Worm (Caenorhabditis elegans) whole organism, young adult: ENCODE data around the gene unc-10.

ENCODE experiments used
- B0035.1 ChIP-seq: sonication (generic microtip); optimal IDR thresholded peaks from 2 replicates; lab custom pipeline; 2016; ENCODE audit warnings: missing genetic modification characterization, mild to moderate bottlenecking, missing compliant biosample characterization, missing genotype, missing genetic modification reagents
- B0336.3 ChIP-seq: fragments of 200-800 bp; sonication (Bioruptor generic); IDR thresholded peaks from 2 replicates; pipeline ENCODE4 v1.3.6; 2022; ENCODE audit warnings: missing genetic modification characterization, missing compliant biosample characterization
- C06A6.2 ChIP-seq: fragments of 200-800 bp; sonication (Bioruptor generic); conservative IDR thresholded peaks from 2 replicates; pipeline ENCODE4 v1.3.6; 2022; ENCODE audit warnings: missing genetic modification characterization, missing compliant biosample characterization
- F49E8.2 ChIP-seq: sonication (generic microtip); optimal IDR thresholded peaks from 3 replicates; lab custom pipeline; 2017; ENCODE audit warnings: missing genetic modification characterization, mild to moderate bottlenecking, missing compliant biosample characterization, antibody characterized with exemption, moderate library complexity; ENCODE audit not compliant: insufficient read depth
- K12H6.12 ChIP-seq: fragments of 200-800 bp; sonication (Bioruptor generic); optimal IDR thresholded peaks from 2 replicates; lab custom pipeline; 2018; ENCODE audit warnings: mild to moderate bottlenecking, missing genetic modification characterization, missing compliant biosample characterization
- T07F8.4 ChIP-seq: sonication (generic microtip); optimal IDR thresholded peaks from 2 replicates; lab custom pipeline; 2016; ENCODE audit warnings: mild to moderate bottlenecking, missing genetic modification characterization, moderate library complexity, missing compliant biosample characterization
- T26A5.8 ChIP-seq: sonication (generic microtip); optimal IDR thresholded peaks from 2 replicates; lab custom pipeline; 2016; ENCODE audit warnings: missing genetic modification characterization, missing compliant biosample characterization
- Y53G8AR.9 ChIP-seq: fragments of 200-800 bp; sonication (Bioruptor generic); conservative IDR thresholded peaks from 2 replicates; pipeline ENCODE4 v1.3.6; 2022; ENCODE audit warnings: missing genetic modification reagents, missing genetic modification characterization, missing compliant biosample characterization
- ZK185.1 ChIP-seq: sonication (generic microtip); optimal IDR thresholded peaks from 2 replicates; lab custom pipeline; 2016; ENCODE audit warnings: mild to moderate bottlenecking, missing genetic modification characterization, missing compliant biosample characterization; ENCODE audit not compliant: poor library complexity, severe bottlenecking
- aptf-3 ChIP-seq: fragments of 200-800 bp; sonication (Bioruptor generic); IDR thresholded peaks from 2 replicates; pipeline ENCODE4 v1.3.6; 2022; ENCODE audit warnings: missing genetic modification characterization, missing compliant biosample characterization
- atf-7 ChIP-seq: sonication (generic microtip); optimal IDR thresholded peaks from 2 replicates; lab custom pipeline; 2017; ENCODE audit warnings: mild to moderate bottlenecking, missing genetic modification characterization, missing compliant biosample characterization
- attf-5 ChIP-seq: fragments of 200-800 bp; sonication (Bioruptor generic); optimal IDR thresholded peaks from 2 replicates; lab custom pipeline; 2018; ENCODE audit warnings: mild to moderate bottlenecking, missing genetic modification characterization, missing compliant biosample characterization
- ccch-3 ChIP-seq: fragments of 200-800 bp; sonication (Bioruptor generic); optimal IDR thresholded peaks from 2 replicates; lab custom pipeline; 2018; ENCODE audit warnings: mild to moderate bottlenecking, missing genetic modification characterization, missing compliant biosample characterization
- cebp-1 ChIP-seq, 2 experiments: fragments of 200-800 bp in 1 of 2; sonication (Bioruptor generic) in 1 of 2; sonication (generic microtip) in 1 of 2; IDR thresholded peaks in 1 of 2; optimal IDR thresholded peaks in 1 of 2; 2 replicates each; pipeline versions ENCODE4 v1.3.6 to Lab custom; 2017 to 2022; ENCODE audit warnings: missing compliant biosample characterization in 2 of 2, missing genetic modification characterization in 2 of 2, mild to moderate bottlenecking in 1 of 2, missing genetic modification reagents in 1 of 2, moderate library complexity in 1 of 2
- cebp-2 ChIP-seq: fragments of 200-800 bp; sonication (Bioruptor generic); IDR thresholded peaks from 2 replicates; pipeline ENCODE4 v1.3.6; 2022; ENCODE audit warnings: missing genetic modification characterization, missing compliant biosample characterization
- ceh-100 ChIP-seq: fragments of 200-800 bp; sonication (Bioruptor generic); IDR thresholded peaks from 2 replicates; pipeline ENCODE4 v1.3.6; 2022; ENCODE audit warnings: missing genetic modification reagents, missing genetic modification characterization, missing compliant biosample characterization
- ceh-58 ChIP-seq: fragments of 200-800 bp; sonication (Bioruptor generic); IDR thresholded peaks from 2 replicates; pipeline ENCODE4 v1.3.6; 2022; ENCODE audit warnings: missing genetic modification characterization, missing compliant biosample characterization
- ceh-79 ChIP-seq: sonication (generic microtip); optimal IDR thresholded peaks from 2 replicates; lab custom pipeline; 2017; ENCODE audit warnings: mild to moderate bottlenecking, missing genetic modification characterization, missing compliant biosample characterization
- chd-7 ChIP-seq: sonication (generic microtip); optimal IDR thresholded peaks from 2 replicates; lab custom pipeline; 2016; ENCODE audit warnings: mild to moderate bottlenecking, missing genetic modification characterization, moderate library complexity, missing compliant biosample characterization
- dpl-1 ChIP-seq: fragments of 150-350 bp; optimal IDR thresholded peaks from 2 replicates; lab custom pipeline; 2014; ENCODE audit warnings: missing biosample characterization, missing genetic modification reagents, missing genetic modification characterization
- egl-18 ChIP-seq: fragments of 200-800 bp; sonication (Bioruptor generic); IDR thresholded peaks from 2 replicates; pipeline ENCODE4 v1.3.6; 2022; ENCODE audit warnings: missing genetic modification reagents, missing genetic modification characterization, missing compliant biosample characterization
- egl-44 ChIP-seq: fragments of 200-800 bp; sonication (Bioruptor generic); IDR thresholded peaks from 2 replicates; pipeline ENCODE4 v1.3.6; 2022; ENCODE audit warnings: missing genetic modification reagents, missing genetic modification characterization, missing compliant biosample characterization
- him-1 ChIP-seq: sonication (generic microtip); optimal IDR thresholded peaks from 2 replicates; lab custom pipeline; 2016; ENCODE audit warnings: missing genotype, missing genetic modification reagents, missing genetic modification characterization, missing compliant biosample characterization
- hmg-1.2 ChIP-seq: fragments of 200-800 bp; sonication (Bioruptor generic); IDR thresholded peaks from 2 replicates; pipeline ENCODE4 v1.3.6; 2022; ENCODE audit warnings: missing genetic modification reagents, missing genetic modification characterization, missing compliant biosample characterization
- lin-54 ChIP-seq: fragments of 200-800 bp; sonication (Bioruptor generic); optimal IDR thresholded peaks from 2 replicates; lab custom pipeline; 2018; ENCODE audit warnings: mild to moderate bottlenecking, missing genetic modification characterization, missing compliant biosample characterization
- mcd-1 ChIP-seq: fragments of 200-800 bp; sonication (Bioruptor generic); IDR thresholded peaks from 2 replicates; pipeline ENCODE4 v1.3.6; 2022; ENCODE audit warnings: missing genetic modification reagents, missing genetic modification characterization, missing compliant biosample characterization
- nfyb-1 ChIP-seq: fragments of 200-800 bp; sonication (Bioruptor generic); IDR thresholded peaks from 2 replicates; pipeline ENCODE4 v1.3.6; 2022; ENCODE audit warnings: missing genetic modification reagents, missing genetic modification characterization, missing compliant biosample characterization
- nhr-80 ChIP-seq: sonication (generic microtip); optimal IDR thresholded peaks from 2 replicates; lab custom pipeline; 2016; ENCODE audit warnings: missing genetic modification characterization, missing compliant biosample characterization
- pbrm-1 ChIP-seq: fragments of 200-800 bp; sonication (Bioruptor generic); IDR thresholded peaks from 2 replicates; pipeline ENCODE4 v1.3.6; 2022; ENCODE audit warnings: missing genetic modification reagents, missing genetic modification characterization, missing compliant biosample characterization
- rcor-1 ChIP-seq: fragments of 200-800 bp; sonication (Bioruptor generic); IDR thresholded peaks from 2 replicates; pipeline ENCODE4 v1.3.6; 2022; ENCODE audit warnings: missing genetic modification reagents, missing genetic modification characterization, missing compliant biosample characterization
- snpc-1.1 ChIP-seq: sonication (generic microtip); optimal IDR thresholded peaks from 2 replicates; lab custom pipeline; 2017; ENCODE audit warnings: missing genetic modification characterization, mild to moderate bottlenecking, missing compliant biosample characterization, antibody characterized with exemption, moderate library complexity, missing genotype, missing genetic modification reagents; ENCODE audit not compliant: insufficient read depth
- snpc-1.3 ChIP-seq: sonication (generic microtip); optimal IDR thresholded peaks from 2 replicates; lab custom pipeline; 2017; ENCODE audit warnings: missing genetic modification characterization, mild to moderate bottlenecking, missing compliant biosample characterization, antibody characterized with exemption, moderate library complexity, missing genotype, missing genetic modification reagents; ENCODE audit not compliant: insufficient read depth
- snpc-4 ChIP-seq, 5 experiments: fragments of 150-350 bp in 1 of 5; sonication (generic microtip) in 4 of 5; optimal IDR thresholded peaks; 2 replicates each; lab custom pipeline; 2014 to 2018; ENCODE audit warnings: missing genetic modification characterization in 5 of 5, missing biosample characterization in 3 of 5, antibody characterized with exemption in 2 of 5, mild to moderate bottlenecking in 2 of 5, missing compliant biosample characterization in 2 of 5, missing genotype in 2 of 5, moderate library complexity in 2 of 5, missing genetic modification reagents in 1 of 5
- tbx-9 ChIP-seq: sonication (generic microtip); optimal IDR thresholded peaks from 2 replicates; lab custom pipeline; 2016; ENCODE audit warnings: borderline replicate concordance, missing genetic modification characterization, inconsistent platforms, missing compliant biosample characterization
- unc-130 ChIP-seq: sonication (generic microtip); optimal IDR thresholded peaks from 2 replicates; lab custom pipeline; 2016; ENCODE audit warnings: missing genetic modification reagents, missing genetic modification characterization, missing compliant biosample characterization
- unc-62 ChIP-seq: fragments of 150-350 bp; optimal IDR thresholded peaks from 2 replicates; lab custom pipeline; 2014; ENCODE audit warnings: missing biosample characterization, missing genetic modification reagents, missing genetic modification characterization
- ztf-18 ChIP-seq: sonication (generic microtip); optimal IDR thresholded peaks from 2 replicates; lab custom pipeline; 2016; ENCODE audit warnings: missing genotype, mild to moderate bottlenecking, missing genetic modification characterization, missing compliant biosample characterization

The unc-10 gene

DNA sequence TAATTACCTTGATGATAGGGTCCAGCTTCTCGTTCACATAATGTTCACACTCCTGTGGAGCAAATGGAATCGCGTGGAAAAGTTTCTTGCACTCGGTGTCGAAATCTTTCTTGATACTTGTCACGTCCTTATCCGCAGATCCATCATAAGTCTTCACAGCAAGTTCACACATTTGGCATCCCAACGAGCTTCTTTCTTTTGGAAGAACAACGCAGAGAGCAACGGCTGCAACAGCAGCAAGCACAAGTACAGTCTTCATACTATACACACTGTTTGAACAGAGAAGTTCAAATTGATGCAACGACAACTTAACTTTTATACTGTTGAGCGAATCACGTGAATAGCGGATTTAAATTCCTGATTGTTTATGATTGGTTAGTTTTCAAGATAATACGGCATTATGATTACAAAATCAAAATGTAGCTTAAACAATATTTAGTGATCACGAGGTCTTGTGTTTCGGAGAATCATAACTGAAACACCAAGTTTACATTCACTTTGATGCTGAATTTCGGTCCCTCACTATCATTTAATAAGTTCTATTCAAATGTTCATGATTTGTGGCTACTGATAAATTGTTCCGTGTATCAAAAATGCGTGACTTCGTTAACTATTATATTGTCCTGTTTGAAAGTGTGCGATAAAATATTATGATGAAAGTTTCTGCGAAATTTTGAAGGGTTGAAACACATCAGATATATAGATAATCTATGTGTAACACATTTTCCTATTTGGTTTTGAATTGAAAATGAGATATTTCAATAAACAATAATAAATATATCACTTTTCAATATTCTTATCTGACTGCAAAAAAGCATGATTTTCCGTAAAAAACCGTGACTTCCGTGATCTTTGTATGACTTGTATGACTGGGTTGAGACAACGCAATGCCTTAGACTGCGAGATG lies 36.6 kb upstream of the unc-10 start, which contains the start of the genes spp-2 and spp-6:
TSS of gene spp-2 (minus strand) at position 334 of the 907 bp plus-strand sequence.
TSS of gene spp-6 (plus strand) at position 857 of the 907 bp plus-strand sequence.
- TF ChIP-seq Y53G8AR.9 (peak; percentile 79), nhr-80 (tag; lab: Kevin White, UChicago) (peak; percentile 74), chd-7 (tag; lab: Kevin White, UChicago) (no peak), tbx-9 (tag; lab: Kevin White, UChicago) (no peak), aptf-3 (no peak), mcd-1 (GFP tag; lab: Robert Waterston, UW) (0 out of 2 replicates have a peak, but pooled peaks have one; percentile 16), egl-44 (GFP tag; lab: Robert Waterston, UW) (0 out of 2 replicates have a peak, but pooled peaks have one; percentile 21), T26A5.8 (no peak), cebp-2 (GFP tag; lab: Robert Waterston, UW) (0 out of 2 replicates have a peak, but pooled peaks have one; percentile 24), snpc-1.3 (tag; lab: Kevin White, UChicago) (no peak), cebp-1 (GFP tag; IDR thresholded peaks at IDR 0.05; lab: Robert Waterston, UW) (no peak), cebp-1 (tag; optimal IDR thresholded peaks at IDR 0.05; lab: Kevin White, UChicago) (peak; percentile 24), K12H6.12 (no peak), B0035.1 (no peak), egl-18 (no peak), T07F8.4 (no peak), ZK185.1 (tag; lab: Kevin White, UChicago) (peak; percentile 3), him-1 (no peak), ceh-100 (no peak), ceh-79 (tag; lab: Kevin White, UChicago) (no peak), ceh-58 (GFP tag; lab: Robert Waterston, UW) (no peak), dpl-1 (GFP tag; lab: Kevin White, UChicago) (no peak), snpc-4 (GFP tag; optimal IDR thresholded peaks at IDR 0.05; lab: Kevin White, UChicago) (no peak), snpc-4 (tag; optimal IDR thresholded peaks at IDR 0.05; lab: Kevin White, UChicago) (no peak), ccch-3 (no peak), snpc-1.1 (no peak), lin-54 (peak; percentile 24), pbrm-1 (GFP tag; lab: Robert Waterston, UW) (no peak), nfyb-1 (GFP tag; lab: Robert Waterston, UW) (peak; percentile 80), unc-62 (GFP tag; lab: Kevin White, UChicago) (no peak), hmg-1.2 (0 out of 2 replicates have a peak, but pooled peaks have one; percentile 6), C06A6.2 (no peak), F49E8.2 (tag; lab: Kevin White, UChicago) (no peak), atf-7 (tag; lab: Kevin White, UChicago) (peak; percentile 49), ztf-18 (tag; lab: Kevin White, UChicago) (no peak), rcor-1 (GFP tag; lab: Robert Waterston, UW) (no peak), unc-130 (GFP tag; lab: Kevin White, UChicago) (no peak), attf-5 (no peak), B0336.3 (GFP tag; lab: Robert Waterston, UW) (peak; percentile 35; the same call in 1 of the 2 replicates)
